Fruit fly (Drosophila melanogaster) whole organism, embryonic: ENCODE results near the gene Crtc.

ENCODE experiments used
- ATbp ChIP-seq: fragments of 200-800 bp; sonication (Bioruptor generic); optimal IDR thresholded peaks from 2 replicates; lab custom pipeline; 2017; ENCODE audit warnings: missing biosample characterization, mild to moderate bottlenecking, missing genetic modification characterization, missing genetic modification reagents
- Abd-B ChIP-seq: fragments of 200-800 bp; sonication (Bioruptor generic); optimal IDR thresholded peaks from 2 replicates; lab custom pipeline; 2018; ENCODE audit warnings: missing biosample characterization, mild to moderate bottlenecking, missing genetic modification characterization, moderate library complexity
- Atf6 ChIP-seq: fragments of 200-800 bp; sonication (Bioruptor generic); IDR thresholded peaks from 2 replicates; pipeline ENCODE4 v1.3.6; 2022; ENCODE audit warnings: missing biosample characterization, missing genetic modification characterization
- CG10366 ChIP-seq: fragments of 200-800 bp; sonication (Bioruptor generic); IDR thresholded peaks from 2 replicates; pipeline ENCODE4 v1.3.6; 2022; ENCODE audit warnings: missing biosample characterization, missing genetic modification characterization
- CG11723 ChIP-seq: fragments of 200-800 bp; sonication (Bioruptor generic); optimal IDR thresholded peaks from 2 replicates; lab custom pipeline; 2017; ENCODE audit warnings: missing biosample characterization, mild to moderate bottlenecking, missing genetic modification characterization
- CG12236 ChIP-seq: fragments of 200-800 bp; sonication (Bioruptor generic); optimal IDR thresholded peaks from 2 replicates; lab custom pipeline; 2016; ENCODE audit warnings: missing biosample characterization, missing genetic modification characterization
- CG13424 ChIP-seq: fragments of 200-800 bp; sonication (Bioruptor generic); optimal IDR thresholded peaks from 2 replicates; lab custom pipeline; 2019; ENCODE audit warnings: missing biosample characterization, mild to moderate bottlenecking, missing genetic modification characterization, moderate library complexity
- CG13775 ChIP-seq: fragments of 200-800 bp; sonication (Bioruptor generic); optimal IDR thresholded peaks from 3 replicates; lab custom pipeline; 2017; ENCODE audit warnings: missing biosample characterization, mild to moderate bottlenecking, missing genetic modification characterization
- CG16813 ChIP-seq: fragments of 200-800 bp; sonication (Bioruptor generic); IDR thresholded peaks from 3 replicates; pipeline ENCODE4 v1.3.6; 2022; ENCODE audit warnings: missing biosample characterization, missing genetic modification characterization; ENCODE audit not compliant: partially characterized antibody
- CG16863 ChIP-seq: fragments of 200-800 bp; sonication (Bioruptor generic); optimal IDR thresholded peaks from 3 replicates; lab custom pipeline; 2016; ENCODE audit warnings: missing biosample characterization, missing genetic modification characterization
- CG17359 ChIP-seq: fragments of 200-800 bp; sonication (Bioruptor generic); optimal IDR thresholded peaks from 3 replicates; lab custom pipeline; 2018; ENCODE audit warnings: missing biosample characterization, mild to moderate bottlenecking, missing genetic modification characterization, moderate library complexity
- CG1832 ChIP-seq: fragments of 200-800 bp; sonication (Bioruptor generic); optimal IDR thresholded peaks from 2 replicates; lab custom pipeline; 2017; ENCODE audit warnings: missing biosample characterization, mild to moderate bottlenecking, missing genetic modification characterization, inconsistent platforms
- CG2202 ChIP-seq: fragments of 200-800 bp; sonication (Bioruptor generic); optimal IDR thresholded peaks from 2 replicates; lab custom pipeline; 2018; ENCODE audit warnings: missing biosample characterization, mild to moderate bottlenecking, missing genetic modification characterization
- CG31224 ChIP-seq: fragments of 200-800 bp; sonication (Bioruptor generic); IDR thresholded peaks from 2 replicates; pipeline ENCODE4 v1.3.6; 2022; ENCODE audit warnings: missing biosample characterization, missing genetic modification characterization
- CG3281 ChIP-seq: fragments of 200-800 bp; sonication (Bioruptor generic); optimal IDR thresholded peaks from 3 replicates; lab custom pipeline; 2017; ENCODE audit warnings: missing biosample characterization, mild to moderate bottlenecking, missing genetic modification characterization
- CG34224 ChIP-seq: fragments of 200-800 bp; sonication (Bioruptor generic); IDR thresholded peaks from 3 replicates; pipeline ENCODE4 v1.3.6; 2022; ENCODE audit warnings: missing biosample characterization, missing genetic modification characterization; ENCODE audit not compliant: partially characterized antibody
- CG3847 ChIP-seq: fragments of 200-800 bp; sonication (Bioruptor generic); IDR thresholded peaks from 2 replicates; pipeline ENCODE4 v1.3.6; 2022; ENCODE audit warnings: missing biosample characterization, missing genetic modification characterization
- CG7987 ChIP-seq: fragments of 200-800 bp; sonication (Bioruptor generic); optimal IDR thresholded peaks from 2 replicates; lab custom pipeline; 2018; ENCODE audit warnings: missing biosample characterization, mild to moderate bottlenecking, missing genetic modification characterization, moderate library complexity
- CG8388 ChIP-seq: fragments of 200-800 bp; sonication (Bioruptor generic); optimal IDR thresholded peaks from 2 replicates; lab custom pipeline; 2019; ENCODE audit warnings: missing biosample characterization, mild to moderate bottlenecking, missing genetic modification characterization, moderate library complexity
- CG8478 ChIP-seq: fragments of >200 bp; optimal IDR thresholded peaks from 2 replicates; lab custom pipeline; 2018
- CG9215 ChIP-seq: fragments of 200-800 bp; sonication (Bioruptor generic); IDR thresholded peaks from 2 replicates; pipeline ENCODE4 v1.3.6; 2022; ENCODE audit warnings: missing biosample characterization, missing genetic modification characterization
- CoRest ChIP-seq: fragments of 200-800 bp; sonication (Bioruptor generic); optimal IDR thresholded peaks from 3 replicates; lab custom pipeline; 2018; ENCODE audit warnings: missing biosample characterization, mild to moderate bottlenecking, missing genetic modification characterization, moderate library complexity
- Dbx ChIP-seq: fragments of 200-800 bp; sonication (Bioruptor generic); IDR thresholded peaks from 3 replicates; pipeline ENCODE4 v1.3.6; 2022; ENCODE audit warnings: missing biosample characterization, missing genetic modification characterization
- Dref ChIP-seq: fragments of 200-800 bp; sonication (Bioruptor generic); IDR thresholded peaks from 2 replicates; pipeline ENCODE4 v1.3.6; 2022; ENCODE audit warnings: missing biosample characterization, missing genetic modification characterization
- Hand ChIP-seq: fragments of 200-800 bp; sonication (Bioruptor generic); optimal IDR thresholded peaks from 2 replicates; lab custom pipeline; 2017; ENCODE audit warnings: mild to moderate bottlenecking, missing biosample characterization, missing genetic modification reagents, missing genetic modification characterization
- MBD-R2 ChIP-seq: fragments of 200-800 bp; sonication (Bioruptor generic); IDR thresholded peaks from 2 replicates; pipeline ENCODE4 v1.3.6; 2022; ENCODE audit warnings: missing biosample characterization, missing genetic modification characterization
- NC2α ChIP-seq: fragments of 200-800 bp; sonication (Bioruptor generic); optimal IDR thresholded peaks from 2 replicates; lab custom pipeline; 2016; ENCODE audit warnings: missing biosample characterization, missing genetic modification characterization
- NFAT ChIP-seq: fragments of 200-800 bp; sonication (Bioruptor generic); IDR thresholded peaks from 2 replicates; pipeline ENCODE4 v1.3.6; 2022; ENCODE audit warnings: missing biosample characterization, missing genetic modification characterization
- Rfx ChIP-seq: fragments of 200-800 bp; sonication (Bioruptor generic); IDR thresholded peaks from 2 replicates; pipeline ENCODE4 v1.3.6; 2022; ENCODE audit warnings: missing biosample characterization, missing genetic modification characterization
- Spps ChIP-seq: fragments of 200-800 bp; sonication (Bioruptor generic); optimal IDR thresholded peaks from 2 replicates; lab custom pipeline; 2018; ENCODE audit warnings: missing biosample characterization, mild to moderate bottlenecking, missing genetic modification characterization
- Sry-β ChIP-seq: fragments of 200-800 bp; sonication (Bioruptor generic); optimal IDR thresholded peaks from 2 replicates; lab custom pipeline; 2018; ENCODE audit warnings: missing biosample characterization, mild to moderate bottlenecking, missing genetic modification characterization, moderate library complexity
- Xrp1 ChIP-seq: fragments of 200-800 bp; sonication (Bioruptor generic); IDR thresholded peaks from 2 replicates; pipeline ENCODE4 v1.3.6; 2022; ENCODE audit warnings: missing biosample characterization, missing genetic modification characterization
- ems ChIP-seq: fragments of 200-800 bp; sonication (Bioruptor generic); optimal IDR thresholded peaks from 3 replicates; lab custom pipeline; 2016; ENCODE audit warnings: missing biosample characterization, missing genetic modification characterization
- hb ChIP-seq: fragments of 200-800 bp; sonication (Bioruptor generic); IDR thresholded peaks from 3 replicates; pipeline ENCODE4 v1.3.6; 2022; ENCODE audit warnings: missing biosample characterization, missing genetic modification characterization; ENCODE audit not compliant: partially characterized antibody
- her ChIP-seq: fragments of 200-800 bp; sonication (Bioruptor generic); optimal IDR thresholded peaks from 2 replicates; lab custom pipeline; 2016; ENCODE audit warnings: missing biosample characterization, missing genetic modification characterization
- onecut ChIP-seq: fragments of 200-800 bp; sonication (Bioruptor generic); IDR thresholded peaks from 2 replicates; pipeline ENCODE4 v1.3.6; 2022; ENCODE audit warnings: missing biosample characterization, missing genetic modification characterization
- ranshi ChIP-seq: fragments of 200-800 bp; sonication (Bioruptor generic); IDR thresholded peaks from 2 replicates; pipeline ENCODE4 v1.3.6; 2022; ENCODE audit warnings: missing biosample characterization, missing genetic modification characterization
- rib ChIP-seq: fragments of 200-800 bp; sonication (Bioruptor generic); IDR thresholded peaks from 2 replicates; pipeline ENCODE4 v1.3.6; 2022; ENCODE audit warnings: missing biosample characterization, missing genetic modification characterization
- salm ChIP-seq: fragments of 200-800 bp; sonication (Bioruptor generic); optimal IDR thresholded peaks from 2 replicates; lab custom pipeline; 2018; ENCODE audit warnings: missing biosample characterization, mild to moderate bottlenecking, missing genetic modification characterization
- sens ChIP-seq: fragments of 200-800 bp; sonication (Bioruptor generic); peaks from one replicate; lab custom pipeline; 2016; ENCODE audit warnings: missing biosample characterization, missing genetic modification characterization
- sisA ChIP-seq: fragments of 200-800 bp; sonication (Bioruptor generic); IDR thresholded peaks from 2 replicates; pipeline ENCODE4 v1.3.6; 2022; ENCODE audit warnings: missing biosample characterization, missing genetic modification characterization
- sob ChIP-seq: fragments of 200-800 bp; sonication (Bioruptor generic); IDR thresholded peaks from 2 replicates; pipeline ENCODE4 v1.3.6; 2022; ENCODE audit warnings: missing biosample characterization, missing genetic modification characterization
- tap ChIP-seq: fragments of 200-800 bp; optimal IDR thresholded peaks from 3 replicates; lab custom pipeline; 2019; ENCODE audit warnings: missing biosample characterization, mild to moderate bottlenecking, missing genetic modification characterization, moderate library complexity
- tgo ChIP-seq: fragments of 200-800 bp; sonication (Bioruptor generic); IDR thresholded peaks from 3 replicates; pipeline ENCODE4 v1.3.6; 2022; ENCODE audit warnings: missing biosample characterization, missing genetic modification characterization
- tll ChIP-seq, 2 experiments: fragments of 200-800 bp in 1 of 2; fragments of >200 bp in 1 of 2; sonication (Bioruptor generic) in 1 of 2; optimal IDR thresholded peaks; 2 replicates each; lab custom pipeline; 2017 to 2019; ENCODE audit warnings: missing biosample characterization in 2 of 2, missing genetic modification characterization in 2 of 2, mild to moderate bottlenecking in 1 of 2, moderate library complexity in 1 of 2
- ttk ChIP-seq: fragments of 200-800 bp; sonication (Bioruptor generic); IDR thresholded peaks from 2 replicates; pipeline ENCODE4 v2.1.2; 2022; ENCODE audit warnings: missing biosample characterization, missing genetic modification characterization
- tx ChIP-seq: fragments of 200-800 bp; sonication (Bioruptor generic); optimal IDR thresholded peaks from 2 replicates; lab custom pipeline; 2016; ENCODE audit warnings: missing biosample characterization, missing genetic modification characterization
- unpg ChIP-seq: fragments of 200-800 bp; sonication (Bioruptor generic); optimal IDR thresholded peaks from 3 replicates; lab custom pipeline; 2018; ENCODE audit warnings: missing biosample characterization, mild to moderate bottlenecking, missing genetic modification characterization, moderate library complexity
- vfl ChIP-seq: fragments of 200-800 bp; sonication (Bioruptor generic); optimal IDR thresholded peaks from 2 replicates; lab custom pipeline; 2016; ENCODE audit warnings: missing biosample characterization, missing genetic modification characterization
- zf30C ChIP-seq: fragments of 200-800 bp; sonication (Bioruptor generic); optimal IDR thresholded peaks from 3 replicates; lab custom pipeline; 2018; ENCODE audit warnings: missing biosample characterization, mild to moderate bottlenecking, missing genetic modification characterization

The Crtc gene

DNA sequence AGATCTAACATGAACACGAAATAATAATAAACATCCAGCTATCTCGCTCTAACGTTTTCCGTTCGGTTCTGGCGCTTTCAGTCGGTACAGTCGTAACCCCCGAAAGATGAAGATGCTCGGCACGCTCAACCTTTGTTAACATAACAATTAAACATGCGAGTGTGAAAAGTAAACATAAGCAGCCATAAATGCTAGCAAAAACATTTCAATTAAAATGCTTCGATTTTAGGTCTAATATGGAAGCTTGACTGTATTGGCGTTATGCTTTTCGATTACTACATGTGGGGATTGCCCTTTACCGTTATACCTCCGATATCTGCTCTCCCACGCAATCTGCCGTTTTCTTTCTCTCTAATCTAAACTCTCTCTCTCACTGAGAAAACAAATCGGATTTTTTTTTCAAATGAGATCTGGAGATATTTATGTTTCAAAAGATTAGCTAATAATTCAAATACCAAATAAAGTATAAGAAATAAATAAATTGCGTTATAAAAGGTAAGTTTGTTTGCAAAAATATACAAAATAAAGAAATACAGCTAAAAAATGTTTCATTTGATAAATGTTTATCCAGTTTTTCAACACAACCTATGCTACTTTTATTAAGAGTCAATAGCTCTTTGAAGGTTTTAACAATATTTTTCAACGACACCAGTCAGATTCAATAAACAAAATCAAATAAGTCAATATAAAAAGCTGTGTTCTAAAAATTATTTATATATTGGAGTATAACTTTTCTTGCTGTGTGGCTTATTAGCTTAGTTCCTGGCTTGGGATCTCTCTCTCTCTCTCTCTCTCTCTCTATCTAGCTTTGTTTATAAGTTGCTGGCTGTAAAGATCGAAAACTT is 10.4 kb downstream of the Crtc start (continued):
- TF ChIP-seq CG16813 (GFP tag; lab: Robert Waterston, UW) (no peak), CG17359 (tag; lab: Kevin White, UChicago) (peak; percentile 91), Xrp1 (GFP tag; lab: Robert Waterston, UW) (peak; percentile 89), CG16863 (peak; percentile 87), ATbp (peak; percentile 88), CG9215 (GFP tag; lab: Robert Waterston, UW) (peak; percentile 91), Dbx (GFP tag; lab: Robert Waterston, UW) (peak; percentile 95), hb (GFP tag; lab: Robert Waterston, UW) (no peak), MBD-R2 (GFP tag; lab: Robert Waterston, UW) (peak; percentile 89), CG13424 (tag; lab: Kevin White, UChicago) (peak; percentile 69), zf30C (GFP tag; lab: Kevin White, UChicago) (peak; percentile 36), CG2202 (tag; lab: Kevin White, UChicago) (peak; percentile 56), Sry-β (GFP tag; lab: Kevin White, UChicago) (no peak), ranshi (peak; percentile 92), NC2α (GFP tag; lab: Kevin White, UChicago) (peak; percentile 66), CG10366 (peak; percentile 93), unpg (peak; percentile 91), CG3281 (GFP tag; lab: Kevin White, UChicago) (peak; percentile 89), CG1832 (GFP tag; lab: Kevin White, UChicago) (no peak), tap (tag; lab: Kevin White, UChicago) (peak; percentile 81), her (GFP tag; lab: Kevin White, UChicago) (peak; percentile 93), Abd-B (GFP tag; lab: Kevin White, UChicago) (peak; percentile 71), NFAT (peak; percentile 97), CG11723 (GFP tag; lab: Kevin White, UChicago) (peak; percentile 78), tx (GFP tag; lab: Kevin White, UChicago) (peak; percentile 84), CG3847 (GFP tag; lab: Robert Waterston, UW) (peak; percentile 91), Hand (GFP tag; lab: Kevin White, UChicago) (peak; percentile 69), CG7987 (GFP tag; lab: Kevin White, UChicago) (peak; percentile 85), Atf6 (GFP tag; lab: Robert Waterston, UW) (peak; percentile 93), CG8478 (lab: Kevin White, UChicago) (no peak), tll (GFP tag; optimal IDR thresholded peaks at IDR 0.05; lab: Kevin White, UChicago) (no peak), ttk (GFP tag; lab: Robert Waterston, UW) (peak; percentile 90), sens (GFP tag; lab: Kevin White, UChicago) (peak; percentile 96), salm (tag; lab: Kevin White, UChicago) (peak; percentile 76), ems (GFP tag; lab: Kevin White, UChicago) (peak; percentile 89), tgo (peak; percentile 91), sob (GFP tag; lab: Robert Waterston, UW) (peak; percentile 95), vfl (GFP tag; lab: Kevin White, UChicago) (peak; percentile 89), CoRest (tag; lab: Kevin White, UChicago) (peak; percentile 78), onecut (GFP tag; lab: Robert Waterston, UW) (peak; percentile 80), CG34224 (GFP tag; lab: Robert Waterston, UW) (no peak), sisA (GFP tag; lab: Robert Waterston, UW) (peak; percentile 91), CG13775 (GFP tag; lab: Kevin White, UChicago) (peak; percentile 71), Spps (tag; lab: Kevin White, UChicago) (peak; percentile 63), CG31224 (peak; percentile 91), CG12236 (GFP tag; lab: Kevin White, UChicago) (peak; percentile 75), Dref (GFP tag; lab: Robert Waterston, UW) (peak; percentile 49), Rfx (GFP tag; lab: Robert Waterston, UW) (peak; percentile 98), CG8388 (GFP tag; lab: Kevin White, UChicago) (peak; percentile 75), rib (peak; percentile 95)
